Fruit fly (Drosophila melanogaster) whole organism, adult: ENCODE measurements around the gene POLDIP2.

Experiments used
- CG11617 ChIP-seq: fragments of 200-800 bp; sonication (Bioruptor generic); optimal IDR thresholded peaks from 2 replicates; lab custom pipeline; 2017; ENCODE audit warnings: mild to moderate bottlenecking, missing biosample characterization, missing genetic modification reagents, missing genetic modification characterization
- CG12768 ChIP-seq: fragments of 200-800 bp; sonication (Bioruptor generic); optimal IDR thresholded peaks from 2 replicates; lab custom pipeline; 2017; ENCODE audit warnings: missing biosample characterization, missing genetic modification characterization, mild to moderate bottlenecking, moderate library complexity, missing genetic modification reagents
- CG14711 ChIP-seq: fragments of 200-800 bp; sonication (Bioruptor generic); optimal IDR thresholded peaks from 2 replicates; lab custom pipeline; 2018; ENCODE audit warnings: missing biosample characterization, mild to moderate bottlenecking, missing genetic modification characterization, moderate library complexity
- CG1620 ChIP-seq: fragments of 200-800 bp; sonication (Bioruptor generic); optimal IDR thresholded peaks from 2 replicates; lab custom pipeline; 2016; ENCODE audit warnings: missing biosample characterization, missing genetic modification characterization
- CG33017 ChIP-seq: fragments of 200-800 bp; sonication (Bioruptor generic); optimal IDR thresholded peaks from 2 replicates; lab custom pipeline; 2018; ENCODE audit warnings: missing biosample characterization, mild to moderate bottlenecking, missing genetic modification characterization, moderate library complexity
- CG5204 ChIP-seq: fragments of 200-800 bp; sonication (Bioruptor generic); optimal IDR thresholded peaks from 2 replicates; lab custom pipeline; 2016; ENCODE audit warnings: missing biosample characterization, missing genetic modification characterization
- CG7045 ChIP-seq: fragments of 200-800 bp; sonication (Bioruptor generic); optimal IDR thresholded peaks from 2 replicates; lab custom pipeline; 2017; ENCODE audit warnings: missing biosample characterization, mild to moderate bottlenecking, missing genetic modification characterization
- CG7101 ChIP-seq: fragments of 200-800 bp; sonication (Bioruptor generic); optimal IDR thresholded peaks from 2 replicates; lab custom pipeline; 2018; ENCODE audit warnings: missing biosample characterization, mild to moderate bottlenecking, missing genetic modification characterization, moderate library complexity
- Clk ChIP-seq: fragments of 200-800 bp; sonication (Bioruptor generic); optimal IDR thresholded peaks from 2 replicates; lab custom pipeline; 2017; ENCODE audit warnings: missing biosample characterization, missing genetic modification characterization
- Crg-1 ChIP-seq: fragments of 200-800 bp; sonication (Bioruptor generic); optimal IDR thresholded peaks from 2 replicates; lab custom pipeline; 2016; ENCODE audit warnings: missing biosample characterization, missing genetic modification characterization
- Hr96 ChIP-seq: fragments of 200-800 bp; sonication (Bioruptor generic); optimal IDR thresholded peaks from 2 replicates; lab custom pipeline; 2016; ENCODE audit warnings: missing biosample characterization, missing genetic modification characterization
- Mnt ChIP-seq: fragments of 200-800 bp; sonication (Bioruptor generic); optimal IDR thresholded peaks from 2 replicates; lab custom pipeline; 2016; ENCODE audit warnings: missing biosample characterization, mild to moderate bottlenecking, missing genetic modification characterization
- bab1 ChIP-seq: fragments of 200-800 bp; sonication (Bioruptor generic); optimal IDR thresholded peaks from 3 replicates; lab custom pipeline; 2019; ENCODE audit warnings: missing biosample characterization, mild to moderate bottlenecking, missing genetic modification characterization, moderate library complexity
- cic ChIP-seq: fragments of 200-800 bp; sonication (Bioruptor generic); optimal IDR thresholded peaks from 2 replicates; lab custom pipeline; 2017; ENCODE audit warnings: missing biosample characterization, mild to moderate bottlenecking, missing genetic modification characterization, moderate library complexity
- cnc ChIP-seq, 2 experiments: fragments of >200 bp; optimal IDR thresholded peaks; 2 replicates each; lab custom pipeline; 2017
- kay ChIP-seq: fragments of 200-800 bp; sonication (Bioruptor generic); peaks from one replicate; lab custom pipeline; 2016; ENCODE audit warnings: missing biosample characterization, missing genetic modification characterization, borderline replicate concordance
- ovo ChIP-seq: fragments of 200-800 bp; sonication (Bioruptor generic); optimal IDR thresholded peaks from 2 replicates; lab custom pipeline; 2016; ENCODE audit warnings: missing biosample characterization, missing genetic modification characterization
- pad ChIP-seq: fragments of 200-800 bp; sonication (Bioruptor generic); optimal IDR thresholded peaks from 3 replicates; lab custom pipeline; 2017; ENCODE audit warnings: missing biosample characterization, missing genetic modification characterization, mild to moderate bottlenecking, moderate library complexity, missing genetic modification reagents
- tj ChIP-seq: fragments of 200-800 bp; sonication (Bioruptor generic); optimal IDR thresholded peaks from 3 replicates; lab custom pipeline; 2017; ENCODE audit warnings: missing biosample characterization, mild to moderate bottlenecking, missing genetic modification characterization, moderate library complexity
- toe ChIP-seq: fragments of 200-800 bp; sonication (Bioruptor generic); optimal IDR thresholded peaks from 2 replicates; lab custom pipeline; 2016; ENCODE audit warnings: missing biosample characterization, missing genetic modification characterization

POLDIP2 gene

DNA sequence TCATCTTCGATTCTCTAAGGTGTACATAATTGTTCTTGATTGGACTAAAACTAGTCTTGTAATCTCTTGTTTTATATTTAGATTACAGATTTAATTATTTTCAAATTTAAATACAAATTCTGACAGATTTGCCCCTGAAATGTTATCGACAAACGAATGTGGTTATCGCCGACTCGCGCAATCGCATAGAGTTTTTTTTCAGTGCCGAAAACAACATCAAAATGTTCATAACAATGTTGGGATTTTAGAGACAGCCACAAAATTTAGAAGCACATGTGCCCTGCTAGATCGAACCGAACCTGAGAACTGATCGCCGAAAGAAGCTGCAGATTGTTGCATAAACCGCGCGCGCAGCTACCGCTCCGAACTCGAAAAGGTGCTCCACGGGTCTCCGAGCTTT lies at the start of gene POLDIP2:
Gene POLDIP2 (plus strand): TSS at position 160 of the 400 bp plus-strand sequence.
- TF ChIP-seq Mnt (GFP tag; lab: Kevin White, UChicago), result peak; percentile 37
- TF ChIP-seq ovo (GFP tag; lab: Kevin White, UChicago), result no peak
- TF ChIP-seq kay, result no peak
- no peak for TF ChIP-seq CG5204 (GFP tag; lab: Kevin White, UChicago)
- no peak for TF ChIP-seq cnc (optimal IDR thresholded peaks at IDR 0.05; lab: Kevin White, UChicago)

DNA sequence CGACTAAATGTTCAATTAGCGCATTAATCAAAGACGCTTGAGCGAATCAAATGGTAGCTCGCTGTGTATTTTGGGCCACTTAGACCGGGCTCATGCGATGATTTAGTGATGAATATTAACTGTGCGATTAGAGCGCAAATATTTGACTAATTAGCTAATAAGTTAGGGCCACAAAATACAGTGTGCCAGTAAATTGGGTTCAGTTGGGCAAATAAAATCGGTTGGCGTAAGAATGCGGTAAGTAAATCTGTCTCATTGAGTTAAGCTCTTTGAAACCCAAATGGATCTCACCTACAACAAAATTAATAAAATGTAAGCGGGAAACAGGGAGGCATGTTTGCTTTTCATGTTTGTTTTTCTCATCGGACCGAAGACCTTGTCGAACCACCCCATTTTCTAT lies 47.1 kb upstream of the POLDIP2 start:
- no peak for TF ChIP-seq CG14711 (tag; lab: Kevin White, UChicago)
- TF ChIP-seq CG5204 (GFP tag; lab: Kevin White, UChicago), result no peak
- TF ChIP-seq CG33017, result no peak
- no peak for TF ChIP-seq cnc (optimal IDR thresholded peaks at IDR 0.05; lab: Kevin White, UChicago)
- TF ChIP-seq CG7045, result no peak

- TF ChIP-seq CG7045, result no peak
- TF ChIP-seq kay, result peak; percentile 60
Measured at dm6 chr3R:5422123-5422522, 45.5 kb upstream of the POLDIP2 start.

- TF ChIP-seq CG5204 (GFP tag; lab: Kevin White, UChicago), result no peak
- TF ChIP-seq Mnt (GFP tag; lab: Kevin White, UChicago), result no peak
- TF ChIP-seq tj (GFP tag; lab: Kevin White, UChicago), result no peak
- TF ChIP-seq CG33017, result no peak
- no peak for TF ChIP-seq CG7045
- no peak for TF ChIP-seq cic (GFP tag; lab: Kevin White, UChicago)
- no peak for TF ChIP-seq toe (GFP tag; lab: Kevin White, UChicago)
- TF ChIP-seq CG1620 (GFP tag; lab: Kevin White, UChicago), result no peak
Measured at dm6 chr3R:5427157-5427556, 40.4 kb upstream of the POLDIP2 start, which contains the start of gene CG12147. TSS of gene CG12147 (minus strand) at chr3R:5427257.

DNA sequence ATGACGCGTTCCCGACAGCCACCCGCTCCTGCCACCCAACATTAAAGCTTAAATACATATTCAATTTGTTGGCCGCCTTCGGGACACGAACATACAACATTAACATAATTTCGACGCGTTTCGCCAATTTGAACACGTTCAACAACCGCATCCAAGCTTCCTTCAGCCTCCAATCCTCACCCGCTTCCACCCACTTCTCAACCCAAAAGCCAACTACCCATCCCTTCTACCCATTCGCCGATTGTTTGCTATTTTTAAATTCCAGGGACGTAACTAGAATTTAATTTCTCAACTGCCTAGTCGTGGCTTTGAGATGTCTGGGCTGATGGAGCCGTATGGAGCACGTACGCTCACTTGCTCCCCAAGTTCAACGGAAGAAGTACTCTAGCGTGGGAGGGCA lies 37.8 kb upstream of the POLDIP2 start:
- no peak for TF ChIP-seq Mnt (GFP tag; lab: Kevin White, UChicago)
- TF ChIP-seq cnc (optimal IDR thresholded peaks at IDR 0.05; lab: Kevin White, UChicago), result no peak
- TF ChIP-seq CG33017, result no peak
- no peak for TF ChIP-seq kay
- no peak for TF ChIP-seq Clk
- no peak for TF ChIP-seq Crg-1 (GFP tag; lab: Kevin White, UChicago)
- TF ChIP-seq cic (GFP tag; lab: Kevin White, UChicago), result no peak
- no peak for TF ChIP-seq CG11617 (GFP tag; lab: Kevin White, UChicago)
- no peak for TF ChIP-seq CG5204 (GFP tag; lab: Kevin White, UChicago)
- no peak for TF ChIP-seq CG12768 (GFP tag; lab: Kevin White, UChicago)
- TF ChIP-seq toe (GFP tag; lab: Kevin White, UChicago), result no peak
- TF ChIP-seq CG1620 (GFP tag; lab: Kevin White, UChicago), result no peak
- no peak for TF ChIP-seq pad
- TF ChIP-seq ovo (GFP tag; lab: Kevin White, UChicago), result no peak
- no peak for TF ChIP-seq tj (GFP tag; lab: Kevin White, UChicago)
- TF ChIP-seq Hr96 (GFP tag; lab: Kevin White, UChicago), result no peak
- TF ChIP-seq CG7045, result no peak

dm6 chr3R:5438750-5439149 lies 28.8 kb upstream of the POLDIP2 start:
- TF ChIP-seq ovo (GFP tag; lab: Kevin White, UChicago) (no peak), CG1620 (GFP tag; lab: Kevin White, UChicago) (no peak), CG7101 (tag; lab: Kevin White, UChicago) (no peak), CG11617 (GFP tag; lab: Kevin White, UChicago) (no peak), tj (GFP tag; lab: Kevin White, UChicago) (no peak)

DNA sequence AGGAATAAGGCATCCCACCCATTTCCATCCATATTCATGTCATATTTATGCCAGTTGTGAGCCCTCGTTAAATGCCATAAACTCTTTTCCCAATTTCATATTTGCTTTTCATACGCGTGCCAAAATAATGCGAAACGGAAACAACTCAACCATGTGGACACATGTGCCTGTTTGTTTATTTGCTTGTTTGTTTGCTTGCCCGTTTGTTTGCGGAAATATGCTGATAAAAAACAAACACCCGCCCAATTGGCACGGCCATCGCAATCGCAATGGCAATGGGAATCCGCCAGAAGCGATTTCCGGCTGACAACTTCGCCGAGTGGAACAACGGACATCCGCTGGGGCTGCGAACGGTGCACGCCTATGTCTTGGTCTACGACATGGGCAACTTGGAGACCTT lies 13.2 kb upstream of the POLDIP2 start:
- no peak for TF ChIP-seq CG5204 (GFP tag; lab: Kevin White, UChicago)
- TF ChIP-seq CG7101 (tag; lab: Kevin White, UChicago), result no peak
- no peak for TF ChIP-seq ovo (GFP tag; lab: Kevin White, UChicago)

DNA sequence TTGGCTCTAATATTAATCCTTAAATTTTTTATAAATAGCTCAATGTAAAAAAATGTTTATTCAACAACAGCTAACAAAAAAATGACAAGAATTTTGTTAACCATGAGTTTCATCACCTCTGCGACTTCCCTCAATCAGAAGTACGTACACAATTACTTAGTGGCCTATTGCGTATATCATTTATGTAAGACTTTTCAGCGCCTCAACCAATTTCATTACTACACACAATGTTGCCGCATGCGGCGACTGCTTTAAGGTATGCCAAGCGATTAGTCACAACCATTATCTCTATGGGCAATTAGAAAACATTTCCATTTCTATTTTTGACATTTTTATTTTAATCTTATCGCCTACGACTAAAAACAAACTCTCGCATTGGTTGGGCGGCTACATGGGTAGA lies 9.0 kb upstream of the POLDIP2 start:
- TF ChIP-seq CG33017 (no peak), Clk (no peak), CG5204 (GFP tag; lab: Kevin White, UChicago) (no peak), CG7045 (no peak), CG14711 (tag; lab: Kevin White, UChicago) (no peak), pad (no peak), Mnt (GFP tag; lab: Kevin White, UChicago) (no peak), CG1620 (GFP tag; lab: Kevin White, UChicago) (no peak), tj (GFP tag; lab: Kevin White, UChicago) (no peak), CG12768 (GFP tag; lab: Kevin White, UChicago) (no peak), toe (GFP tag; lab: Kevin White, UChicago) (no peak), Hr96 (GFP tag; lab: Kevin White, UChicago) (no peak), CG7101 (tag; lab: Kevin White, UChicago) (no peak), kay (no peak), CG11617 (GFP tag; lab: Kevin White, UChicago) (no peak), Crg-1 (GFP tag; lab: Kevin White, UChicago) (no peak), bab1 (GFP tag; lab: Kevin White, UChicago) (no peak), ovo (GFP tag; lab: Kevin White, UChicago) (no peak), cnc (optimal IDR thresholded peaks at IDR 0.05; lab: Kevin White, UChicago) (no peak), cic (GFP tag; lab: Kevin White, UChicago) (no peak)
